Worm (Caenorhabditis elegans) whole organism, L1 larva: ENCODE data around the gene zyg-1.
A peak's percentile ranks its signal among the peaks of the same experiment; 100 is the strongest.

Experiments used
- ces-1 ChIP-seq: fragments of 150-350 bp; optimal IDR thresholded peaks from 2 replicates; lab custom pipeline; 2014; ENCODE audit warnings: missing biosample characterization, missing genetic modification reagents, missing genetic modification characterization
- efl-3 ChIP-seq: fragments of 200-800 bp; sonication (Bioruptor generic); optimal IDR thresholded peaks from 2 replicates; lab custom pipeline; 2018; ENCODE audit warnings: mild to moderate bottlenecking, missing genetic modification characterization, missing compliant biosample characterization
- lin-39 ChIP-seq: fragments of 150-350 bp; optimal IDR thresholded peaks from 2 replicates; lab custom pipeline; 2014; ENCODE audit warnings: missing biosample characterization, missing genetic modification reagents, missing genetic modification characterization
- lsy-2 ChIP-seq, 2 experiments: fragments of 150-350 bp; optimal IDR thresholded peaks; 2 replicates each; lab custom pipeline; 2014; ENCODE audit warnings: missing biosample characterization in 2 of 2, missing genetic modification characterization in 2 of 2
- mdl-1 ChIP-seq, 2 experiments: fragments of 150-350 bp; optimal IDR thresholded peaks; 2 replicates each; lab custom pipeline; 2014 to 2017; ENCODE audit warnings: missing biosample characterization in 2 of 2, missing genetic modification characterization in 2 of 2, inconsistent platforms in 1 of 2
- nhr-76 ChIP-seq: sonication (generic microtip); optimal IDR thresholded peaks from 2 replicates; lab custom pipeline; 2017; ENCODE audit warnings: missing biosample characterization, missing genetic modification characterization
- pag-3 ChIP-seq: sonication (generic microtip); optimal IDR thresholded peaks from 2 replicates; lab custom pipeline; 2017; ENCODE audit warnings: missing genetic modification characterization, mild to moderate bottlenecking, missing compliant biosample characterization, antibody characterized with exemption, borderline replicate concordance; ENCODE audit not compliant: insufficient read depth
- unc-86 ChIP-seq: sonication (generic microtip); optimal IDR thresholded peaks from 2 replicates; lab custom pipeline; 2016; ENCODE audit warnings: missing genetic modification characterization, missing compliant biosample characterization
- zag-1 ChIP-seq: fragments of 150-350 bp; optimal IDR thresholded peaks from 2 replicates; lab custom pipeline; 2014; ENCODE audit warnings: missing biosample characterization, missing genetic modification characterization

ce11 chrII:5633453-5633852, 16.1 kb upstream of the zyg-1 start:
- TF ChIP-seq unc-86 (tag; lab: Kevin White, UChicago) (no peak), efl-3 (no peak), nhr-76 (tag; lab: Kevin White, UChicago) (no peak), lsy-2 (tag; optimal IDR thresholded peaks at IDR 0.05; lab: Kevin White, UChicago) (peak in 1 of 2 experiments; percentile 52), pag-3 (tag; lab: Kevin White, UChicago) (no peak), mdl-1 (tag; optimal IDR thresholded peaks at IDR 0.05; lab: Kevin White, UChicago) (no peak), zag-1 (tag; lab: Kevin White, UChicago) (no peak), ces-1 (no peak), lin-39 (tag; lab: Kevin White, UChicago) (no peak)
